Worm (Caenorhabditis elegans) whole organism, dauer: ENCODE data around the gene mev-1.

Experiments
- unc-62 ChIP-seq: sonication (generic microtip); optimal IDR thresholded peaks from 2 replicates; lab custom pipeline; 2017; ENCODE audit warnings: missing biosample characterization, missing genetic modification reagents, missing genetic modification characterization

Gene mev-1

ce11 chrIII:10328565-10329541 is 5.2 kb upstream of the mev-1 start:
- TF ChIP-seq unc-62, result no peak

- no peak for TF ChIP-seq unc-62
Measured at ce11 chrIII:10329811-10330210, 4.3 kb upstream of the mev-1 start.

ce11 chrIII:10330372-10331062 is 3.6 kb upstream of the mev-1 start, which contains the start of gene nex-2:
Gene nex-2, minus strand, starts transcription at chrIII:10330422.
- no peak for TF ChIP-seq unc-62

ce11 chrIII:10331232-10331631 is 2.8 kb upstream of the mev-1 start:
- TF ChIP-seq unc-62, result no peak

ce11 chrIII:10332560-10332959 is 1.5 kb upstream of the mev-1 start, which contains the start of gene T07C4.12:
Gene T07C4.12, minus strand, starts transcription at chrIII:10332660.
- no peak for TF ChIP-seq unc-62

ce11 chrIII:10335086-10335485 is 1.0 kb downstream of the mev-1 start, which contains the start of gene ced-9:
Gene ced-9, plus strand, starts transcription at chrIII:10335172.
- TF ChIP-seq unc-62, result no peak

- no peak for TF ChIP-seq unc-62
Measured at ce11 chrIII:10336109-10336508, 2.0 kb downstream of the mev-1 start.

- TF ChIP-seq unc-62, result no peak
Measured at ce11 chrIII:10337508-10338166, 3.6 kb downstream of the mev-1 start, which contains the start of gene ttr-15. Gene ttr-15, plus strand, starts transcription at chrIII:10337847.

ce11 chrIII:10338992-10339852 is 5.1 kb downstream of the mev-1 start:
- TF ChIP-seq unc-62, result no peak

ce11 chrIII:10339949-10340348 is 5.9 kb downstream of the mev-1 start:
- no peak for TF ChIP-seq unc-62

- TF ChIP-seq unc-62, result no peak
Measured at ce11 chrIII:10341758-10342157, 7.7 kb downstream of the mev-1 start, which contains the start of gene tbx-9. Gene tbx-9, minus strand, starts transcription at chrIII:10341858.

- TF ChIP-seq unc-62, result no peak
Measured at ce11 chrIII:10344762-10345161, 10.7 kb downstream of the mev-1 start.

ce11 chrIII:10347049-10347448 is 13.0 kb downstream of the mev-1 start, which contains the start of gene tbx-8:
Gene tbx-8, plus strand, starts transcription at chrIII:10347349.
- no peak for TF ChIP-seq unc-62

- TF ChIP-seq unc-62, result no peak
Measured at ce11 chrIII:10351595-10352207, 17.6 kb downstream of the mev-1 start, which contains the start of gene T07C4.3. Gene T07C4.3, plus strand, starts transcription at chrIII:10352157.

ce11 chrIII:10353423-10353822 is 19.3 kb downstream of the mev-1 start:
- no peak for TF ChIP-seq unc-62
